Fruit fly (Drosophila melanogaster) whole organism, pupa: ENCODE measurements around the gene CG42467.

Source experiments
- CG8301 ChIP-seq: fragments of 200-800 bp; sonication (Bioruptor generic); optimal IDR thresholded peaks from 2 replicates; lab custom pipeline; 2018; ENCODE audit warnings: missing biosample characterization, mild to moderate bottlenecking, missing genetic modification characterization
- D1 ChIP-seq: fragments of 200-800 bp; sonication (Bioruptor generic); optimal IDR thresholded peaks from 2 replicates; lab custom pipeline; 2018; ENCODE audit warnings: missing biosample characterization, mild to moderate bottlenecking, missing genetic modification characterization, moderate library complexity
- Ets98B ChIP-seq: fragments of 200-800 bp; sonication (Bioruptor generic); IDR thresholded peaks from 2 replicates; pipeline ENCODE4 v1.3.6; 2022; ENCODE audit warnings: missing biosample characterization, missing genetic modification characterization
- Pif1A ChIP-seq: fragments of 200-800 bp; sonication (Bioruptor generic); optimal IDR thresholded peaks from 3 replicates; lab custom pipeline; 2016; ENCODE audit warnings: missing biosample characterization, missing genetic modification characterization
- gl ChIP-seq: fragments of 200-800 bp; sonication (Bioruptor generic); optimal IDR thresholded peaks from 2 replicates; lab custom pipeline; 2018; ENCODE audit warnings: missing biosample characterization, mild to moderate bottlenecking, missing genetic modification characterization

DNA sequence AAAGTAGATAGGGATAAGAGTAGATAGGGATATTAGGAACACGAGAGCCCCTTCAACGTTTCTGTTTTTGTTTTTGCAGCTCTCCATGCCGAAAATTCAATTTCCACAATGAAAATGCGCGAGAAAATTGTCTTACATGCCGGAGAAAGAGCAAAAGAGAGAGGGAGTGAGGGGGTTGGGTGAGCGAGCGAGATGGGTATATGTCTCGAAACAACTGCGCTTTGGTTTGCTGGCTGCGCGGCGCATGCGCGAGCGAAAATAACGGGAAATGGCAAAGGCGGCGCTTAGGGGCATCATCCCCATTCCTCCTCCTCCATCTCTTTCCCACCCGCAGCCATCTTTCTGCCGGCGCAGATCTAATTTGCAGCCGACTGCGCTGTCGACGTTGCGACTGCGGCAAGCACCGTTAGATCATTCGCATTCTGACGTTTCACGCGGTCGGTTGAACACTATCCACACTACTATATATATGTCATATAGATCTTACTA lies 38.7 kb upstream of the CG42467 start, which contains the start of gene Drgx:
- TF ChIP-seq Ets98B (GFP tag; lab: Robert Waterston, UW) (0 out of 2 replicates have a peak, but pooled peaks have one; percentile 12), D1 (tag; lab: Kevin White, UChicago) (peak; percentile 3), CG8301 (tag; lab: Kevin White, UChicago) (no peak), gl (tag; lab: Kevin White, UChicago) (no peak), Pif1A (no peak)
